Worm (Caenorhabditis elegans) whole organism, midembryonic: ENCODE results near the gene nhr-133.

Source experiments
- cog-1 ChIP-seq: sonication (generic microtip); optimal IDR thresholded peaks from 2 replicates; lab custom pipeline; 2016; ENCODE audit warnings: missing genetic modification characterization, missing compliant biosample characterization
- flt-1 ChIP-seq: fragments of 200-800 bp; sonication (Bioruptor generic); IDR thresholded peaks from 2 replicates; pipeline ENCODE4 v1.3.6; 2022; ENCODE audit warnings: missing genetic modification characterization, missing compliant biosample characterization
- med-1 ChIP-seq: sonication (generic microtip); optimal IDR thresholded peaks from 2 replicates; lab custom pipeline; 2017; ENCODE audit warnings: missing genetic modification characterization, mild to moderate bottlenecking, missing compliant biosample characterization, antibody characterized with exemption, missing genetic modification reagents; ENCODE audit not compliant: insufficient read depth
- tab-1 ChIP-seq: fragments of 200-800 bp; sonication (Bioruptor generic); IDR thresholded peaks from 2 replicates; pipeline ENCODE4 v1.3.6; 2022; ENCODE audit warnings: missing genetic modification characterization, missing compliant biosample characterization
- ztf-23 ChIP-seq: fragments of 200-800 bp; sonication (Bioruptor generic); IDR thresholded peaks from 2 replicates; pipeline ENCODE4 v1.3.6; 2022; ENCODE audit warnings: missing genetic modification reagents, missing genetic modification characterization, missing compliant biosample characterization
- ztf-29 ChIP-seq: fragments of 200-800 bp; sonication (Bioruptor generic); IDR thresholded peaks from 2 replicates; pipeline ENCODE4 v1.3.6; 2022; ENCODE audit warnings: missing genetic modification reagents, missing genetic modification characterization, missing compliant biosample characterization

DNA sequence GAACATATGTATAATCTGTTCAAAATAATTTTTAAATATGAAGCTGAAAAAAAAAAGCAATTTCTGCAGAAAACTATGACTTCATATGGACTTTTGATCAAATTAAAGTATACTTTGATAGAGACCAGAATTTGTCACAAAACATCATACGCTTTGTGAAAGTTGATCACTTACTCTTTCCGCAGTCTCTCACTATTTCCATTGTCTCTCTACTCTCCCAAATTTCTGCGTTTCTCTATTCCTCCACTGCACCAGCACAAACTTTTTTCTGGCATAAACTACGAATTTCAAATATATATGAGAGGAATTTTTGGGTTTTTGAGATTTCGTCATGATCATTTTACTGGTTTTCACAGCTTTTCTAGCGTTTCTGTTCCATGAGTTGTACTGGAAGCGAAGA is 23.9 kb upstream of the nhr-133 start, which contains the start of gene cyp-33C4:
- TF ChIP-seq cog-1 (tag; lab: Kevin White, UChicago) = no peak
- no peak for TF ChIP-seq flt-1 (GFP tag; lab: Robert Waterston, UW)
- TF ChIP-seq tab-1 = no peak
- no peak for TF ChIP-seq ztf-23
- TF ChIP-seq ztf-29 (GFP tag; lab: Robert Waterston, UW) = no peak
- no peak for TF ChIP-seq med-1 (GFP tag; lab: Kevin White, UChicago)
